Worm (Caenorhabditis elegans): Measurements from ENCODE around the gene nhr-11.

nhr-11 gene

DNA sequence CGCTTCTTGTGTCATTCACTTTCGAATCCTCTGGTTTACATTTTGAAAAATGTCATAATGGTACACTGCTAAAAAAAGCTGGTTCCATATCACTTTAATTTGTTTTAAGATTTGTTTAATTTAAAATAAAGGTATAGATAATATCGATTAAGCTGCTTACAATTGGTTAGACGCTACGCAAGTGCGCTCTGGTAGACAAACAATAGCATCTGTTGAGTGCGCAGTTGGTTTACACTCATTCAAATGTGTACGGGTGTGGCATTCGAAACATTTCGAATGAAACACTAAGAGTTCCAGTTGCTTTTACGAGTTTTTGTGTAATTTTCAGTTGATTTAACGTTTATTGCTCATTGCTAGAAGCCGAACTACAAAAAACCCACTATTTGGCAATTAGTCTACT lies 37.7 kb downstream of the nhr-11 start (continued):
- TF ChIP-seq hlh-4 (tag; optimal IDR thresholded peaks at IDR 0.05) = no peak
- no peak for TF ChIP-seq nhr-12 (tag; optimal IDR thresholded peaks at IDR 0.05)
- no peak for TF ChIP-seq ceh-8 (GFP tag; optimal IDR thresholded peaks at IDR 0.05)
- peak; percentile 48 for TF ChIP-seq snu-23 (GFP tag; optimal IDR thresholded peaks at IDR 0.05)
- no peak for TF ChIP-seq elt-2 (tag; optimal IDR thresholded peaks at IDR 0.05)
- no peak for TF ChIP-seq nhr-19 (GFP tag; conservative IDR thresholded peaks at IDR 0.05)
- TF ChIP-seq swsn-7 (tag; optimal IDR thresholded peaks at IDR 0.05) = no peak
- TF ChIP-seq ceh-63 (GFP tag; optimal IDR thresholded peaks at IDR 0.05) = no peak
- peak; percentile 41 for TF ChIP-seq skn-1 (tag; optimal IDR thresholded peaks at IDR 0.05)
- no peak for TF ChIP-seq unc-86 (tag; optimal IDR thresholded peaks at IDR 0.05)
- no peak for TF ChIP-seq sup-37 (GFP tag; optimal IDR thresholded peaks at IDR 0.05)
- no peak for TF ChIP-seq ceh-90 (tag; optimal IDR thresholded peaks at IDR 0.05)
- no peak for TF ChIP-seq nhr-11 (tag; optimal IDR thresholded peaks at IDR 0.05)
- no peak for TF ChIP-seq pqm-1 (tag; optimal IDR thresholded peaks at IDR 0.05)
- TF ChIP-seq mef-2 (tag; optimal IDR thresholded peaks at IDR 0.05) = no peak
- TF ChIP-seq lin-35 (GFP tag; optimal IDR thresholded peaks at IDR 0.05) = peak; percentile 43 to 66
- no peak for TF ChIP-seq ama-1 (optimal IDR thresholded peaks at IDR 0.05)
- no peak for TF ChIP-seq snpc-4 (tag; optimal IDR thresholded peaks at IDR 0.05)
- TF ChIP-seq unc-62 (GFP tag; optimal IDR thresholded peaks at IDR 0.05) = no peak
- no peak for TF ChIP-seq unc-30 (tag; optimal IDR thresholded peaks at IDR 0.05)
- no peak for TF ChIP-seq unc-98 (GFP tag; IDR thresholded peaks at IDR 0.05)
- no peak for TF ChIP-seq efl-3 (GFP tag; optimal IDR thresholded peaks at IDR 0.05)
- no peak for TF ChIP-seq C04F5.9 (tag; optimal IDR thresholded peaks at IDR 0.05)
- no peak for TF ChIP-seq ceh-82 (tag; optimal IDR thresholded peaks at IDR 0.05)
- TF ChIP-seq C34B4.2 (tag; optimal IDR thresholded peaks at IDR 0.05) = no peak
- no peak for TF ChIP-seq nhr-28 (tag; optimal IDR thresholded peaks at IDR 0.05)
- no peak for TF ChIP-seq zip-4 (GFP tag; optimal IDR thresholded peaks at IDR 0.05)
- TF ChIP-seq efl-1 (optimal IDR thresholded peaks at IDR 0.05) = peak; percentile 36 to 53
- TF ChIP-seq efl-1 (GFP tag; optimal IDR thresholded peaks at IDR 0.05 in 1 of 2) = peak; percentile 39 to 51
- TF ChIP-seq aly-2 (tag; optimal IDR thresholded peaks at IDR 0.05) = no peak
- no peak for TF ChIP-seq hlh-17 (GFP tag; optimal IDR thresholded peaks at IDR 0.05; ENCODE audit: borderline replicate concordance)
- TF ChIP-seq pag-3 (tag; optimal IDR thresholded peaks at IDR 0.05; ENCODE audit: borderline replicate concordance, insufficient read depth) = no peak
- no peak for TF ChIP-seq ceh-88 (GFP tag; IDR thresholded peaks at IDR 0.05)
- no peak for TF ChIP-seq vab-15 (tag; optimal IDR thresholded peaks at IDR 0.05)
- no peak for TF ChIP-seq irx-1 (tag; optimal IDR thresholded peaks at IDR 0.05)
- TF ChIP-seq nhr-20 (tag; optimal IDR thresholded peaks at IDR 0.05) = peak; percentile 5
- peak; percentile 8 to 57 for TF ChIP-seq lsy-2 (tag; optimal IDR thresholded peaks at IDR 0.05)
- peak; percentile 57 for TF ChIP-seq blmp-1 (tag; optimal IDR thresholded peaks at IDR 0.05)
- no peak for TF ChIP-seq tlp-1 (tag; optimal IDR thresholded peaks at IDR 0.05)

DNA sequence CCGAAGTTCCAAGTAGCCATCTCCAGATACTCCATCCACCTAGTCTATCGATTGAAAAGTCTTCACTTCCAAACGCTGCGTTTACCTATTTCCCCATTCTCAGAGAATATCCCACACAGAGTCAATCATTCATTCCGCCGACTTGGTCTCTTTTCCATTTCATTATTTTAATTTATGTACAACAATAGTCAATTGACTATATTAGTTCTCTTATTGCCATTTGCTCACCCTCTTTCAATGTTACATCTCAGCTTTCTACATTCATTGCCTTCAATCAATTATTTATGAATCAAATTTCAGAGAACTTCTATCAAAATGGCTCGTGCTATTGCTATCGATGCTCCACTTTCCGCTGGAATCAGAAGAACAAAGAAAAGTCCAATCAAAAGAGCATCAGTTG lies 38.8 kb downstream of the nhr-11 start, which contains the start of gene aly-1:
Gene aly-1 (plus strand): TSS at position 301 of the 400 bp plus-strand sequence.
- TF ChIP-seq rnt-1 (tag; optimal IDR thresholded peaks at IDR 0.05) = no peak
- no peak for TF ChIP-seq fos-1 (tag; optimal IDR thresholded peaks at IDR 0.05)
- TF ChIP-seq ceh-90 (tag; optimal IDR thresholded peaks at IDR 0.05) = no peak
- TF ChIP-seq fkh-8 (tag; optimal IDR thresholded peaks at IDR 0.05) = no peak
- no peak for TF ChIP-seq pqm-1 (tag; optimal IDR thresholded peaks at IDR 0.05)
- no peak for TF ChIP-seq nhr-19 (GFP tag; conservative IDR thresholded peaks at IDR 0.05)
- TF ChIP-seq lin-15B (tag; optimal IDR thresholded peaks at IDR 0.05) = no peak

DNA sequence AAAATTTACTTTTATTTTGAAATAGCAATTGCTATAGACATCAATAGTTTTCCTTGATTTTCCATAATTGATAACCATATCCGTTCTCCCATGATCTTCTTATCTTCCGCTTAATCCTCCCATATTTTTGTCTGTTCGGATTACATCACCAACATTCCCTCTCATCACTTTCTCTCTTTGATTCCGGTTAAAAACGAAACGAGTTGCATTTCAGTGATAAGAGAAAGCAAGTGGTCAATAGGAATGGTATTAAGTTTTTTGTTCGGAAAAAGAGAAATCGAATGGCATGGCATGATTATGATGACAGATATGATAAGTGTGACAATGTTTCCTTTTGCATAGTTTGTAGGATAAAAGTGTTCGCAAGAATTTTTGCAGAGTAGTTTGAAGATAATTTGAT lies 42.2 kb downstream of the nhr-11 start:
- TF ChIP-seq sox-4 (tag; optimal IDR thresholded peaks at IDR 0.05) = no peak
- TF ChIP-seq alr-1 (tag; optimal IDR thresholded peaks at IDR 0.05; ENCODE audit: borderline replicate concordance) = no peak
- TF ChIP-seq blmp-1 (tag; optimal IDR thresholded peaks at IDR 0.05) = peak; percentile 95
- no peak for TF ChIP-seq mdl-1 (tag; optimal IDR thresholded peaks at IDR 0.05)
- TF ChIP-seq efl-1 (optimal IDR thresholded peaks at IDR 0.05) = no peak
- TF ChIP-seq efl-1 (GFP tag; optimal IDR thresholded peaks at IDR 0.05 in 1 of 2) = no peak
- no peak for TF ChIP-seq sptf-1 (tag; optimal IDR thresholded peaks at IDR 0.05)
- peak; percentile 29 for TF ChIP-seq jun-1 (tag; optimal IDR thresholded peaks at IDR 0.05)
- TF ChIP-seq egl-13 (tag; optimal IDR thresholded peaks at IDR 0.05) = no peak
- no peak for TF ChIP-seq Y116A8C.19 (tag; optimal IDR thresholded peaks at IDR 0.05; ENCODE audit: borderline replicate concordance)
- TF ChIP-seq pax-3 (tag; optimal IDR thresholded peaks at IDR 0.05) = no peak
- no peak for TF ChIP-seq lin-35 (GFP tag; optimal IDR thresholded peaks at IDR 0.05)
- no peak for TF ChIP-seq snu-23 (GFP tag; optimal IDR thresholded peaks at IDR 0.05)
- TF ChIP-seq lir-3 (tag; optimal IDR thresholded peaks at IDR 0.05; ENCODE audit: poor library complexity) = no peak
- no peak for TF ChIP-seq lin-14 (GFP tag; optimal IDR thresholded peaks at IDR 0.05)
- no peak for TF ChIP-seq snpc-4 (tag; optimal IDR thresholded peaks at IDR 0.05)
